Worm (Caenorhabditis elegans): ENCODE results near the gene morc-1.

ce11 chrIII:5173622-5174021 is 33.1 kb downstream of the morc-1 start, which contains the start of gene cid-1:
- no peak for TF ChIP-seq sea-1 (GFP tag; conservative IDR thresholded peaks at IDR 0.05)
- TF ChIP-seq ama-1 (optimal IDR thresholded peaks at IDR 0.05) = no peak
